Worm (Caenorhabditis elegans): ENCODE results near the gene F14D7.18.

DNA sequence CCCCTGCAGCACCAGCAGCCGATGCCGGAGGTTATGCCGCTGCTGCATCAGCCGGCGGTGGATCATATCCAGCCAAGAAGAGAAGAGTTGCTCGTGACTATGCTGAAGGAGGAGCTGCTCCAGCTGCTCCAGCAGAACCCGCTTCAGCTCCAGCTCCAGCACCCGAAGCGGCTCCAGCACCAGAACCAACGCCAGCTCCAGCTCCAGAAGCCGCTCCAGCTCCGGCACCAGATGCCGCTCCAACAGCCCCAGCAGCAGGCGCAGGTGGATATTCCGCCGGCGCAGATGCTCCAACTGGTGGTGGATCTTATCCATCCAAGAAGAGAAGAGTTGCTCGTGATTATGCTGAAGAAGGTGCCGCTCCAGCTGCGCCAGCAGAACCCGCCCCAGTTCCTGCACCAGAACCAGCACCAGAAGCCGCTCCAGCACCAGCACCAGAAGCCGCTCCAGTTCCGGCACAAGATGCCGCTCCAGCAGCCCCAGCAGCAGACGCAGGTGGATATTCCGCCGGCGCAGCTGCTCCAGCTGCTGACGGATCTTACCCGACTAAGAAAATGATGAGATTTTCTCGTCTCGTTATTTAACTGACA lies 30.3 kb upstream of the F14D7.18 start:
- TF ChIP-seq mep-1 (tag; optimal IDR thresholded peaks at IDR 0.05) (no peak), lin-13 (tag; optimal IDR thresholded peaks at IDR 0.05) (no peak), ztf-11 (tag; optimal IDR thresholded peaks at IDR 0.05) (no peak)

All from whole organism, mixed stage, embryonic.